Fruit fly (Drosophila melanogaster) whole organism, embryonic: ENCODE measurements around the gene CG12289.
A peak's percentile ranks its signal among the peaks of the same experiment; 100 is the strongest.

Source experiments
- CG1602 ChIP-seq: fragments of 200-800 bp; sonication (Bioruptor generic); optimal IDR thresholded peaks from 3 replicates; lab custom pipeline; 2016; ENCODE audit warnings: missing biosample characterization, missing genetic modification characterization
- CG43689 ChIP-seq: fragments of 200-800 bp; sonication (Bioruptor generic); IDR thresholded peaks from 2 replicates; pipeline ENCODE4 v1.3.6; 2022; ENCODE audit warnings: missing biosample characterization, missing genetic modification characterization
- Sox102F ChIP-seq: fragments of 200-800 bp; sonication (Bioruptor generic); optimal IDR thresholded peaks from 2 replicates; lab custom pipeline; 2018; ENCODE audit warnings: missing biosample characterization, mild to moderate bottlenecking, missing genetic modification characterization, moderate library complexity
- pb ChIP-seq: fragments of 200-800 bp; sonication (Bioruptor generic); optimal IDR thresholded peaks from 3 replicates; lab custom pipeline; 2016; ENCODE audit warnings: missing biosample characterization, missing genetic modification characterization
- wdn ChIP-seq: fragments of 200-800 bp; sonication (Bioruptor generic); IDR thresholded peaks from 2 replicates; pipeline ENCODE4 v1.3.6; 2022; ENCODE audit warnings: missing biosample characterization, missing genetic modification characterization

- TF ChIP-seq pb (GFP tag; lab: Kevin White, UChicago) (no peak), CG43689 (peak; percentile 51), wdn (GFP tag; lab: Robert Waterston, UW) (0 out of 2 replicates have a peak, but pooled peaks have one; percentile 14), Sox102F (GFP tag; lab: Kevin White, UChicago) (peak; percentile 90), CG1602 (GFP tag; lab: Kevin White, UChicago) (peak; percentile 82)
Measured at dm6 chr3L:11417273-11418040, 40.8 kb downstream of the CG12289 start.
